Fruit fly (Drosophila melanogaster) whole organism, embryonic: ENCODE data around the gene Rab23.

Experiments
- Antp ChIP-seq: fragments of 200-800 bp; sonication (Bioruptor generic); optimal IDR thresholded peaks from 3 replicates; lab custom pipeline; 2016; ENCODE audit warnings: missing biosample characterization, missing genetic modification characterization
- Atf3 ChIP-seq: fragments of 200-800 bp; sonication (Bioruptor generic); optimal IDR thresholded peaks from 3 replicates; lab custom pipeline; 2016; ENCODE audit warnings: missing biosample characterization, missing genetic modification characterization
- Atf6 ChIP-seq: fragments of 200-800 bp; sonication (Bioruptor generic); IDR thresholded peaks from 2 replicates; pipeline ENCODE4 v1.3.6; 2022; ENCODE audit warnings: missing biosample characterization, missing genetic modification characterization
- CG10147 ChIP-seq: fragments of 200-800 bp; sonication (Bioruptor generic); optimal IDR thresholded peaks from 2 replicates; lab custom pipeline; 2019; ENCODE audit warnings: missing biosample characterization, mild to moderate bottlenecking, missing genetic modification characterization, moderate library complexity
- CG10209 ChIP-seq: fragments of 200-800 bp; sonication (Bioruptor generic); optimal IDR thresholded peaks from 3 replicates; lab custom pipeline; 2017; ENCODE audit warnings: missing biosample characterization, mild to moderate bottlenecking, missing genetic modification characterization, missing genetic modification reagents
- CG10321 ChIP-seq: fragments of 200-800 bp; sonication (Bioruptor generic); IDR thresholded peaks from 2 replicates; pipeline ENCODE4 v1.3.6; 2022; ENCODE audit warnings: missing biosample characterization, missing genetic modification characterization
- CG12769 ChIP-seq: fragments of 200-800 bp; sonication (Bioruptor generic); optimal IDR thresholded peaks from 2 replicates; lab custom pipeline; 2019; ENCODE audit warnings: missing biosample characterization, mild to moderate bottlenecking, missing genetic modification characterization, moderate library complexity
- CG13296 ChIP-seq: fragments of 200-800 bp; sonication (Bioruptor generic); optimal IDR thresholded peaks from 3 replicates; lab custom pipeline; 2018; ENCODE audit warnings: missing biosample characterization, mild to moderate bottlenecking, missing genetic modification characterization
- CG1647 ChIP-seq: fragments of 200-800 bp; sonication (Bioruptor generic); optimal IDR thresholded peaks from 3 replicates; lab custom pipeline; 2016; ENCODE audit warnings: missing biosample characterization, missing genetic modification characterization
- CG17361 ChIP-seq: fragments of 200-800 bp; sonication (Bioruptor generic); IDR thresholded peaks from 3 replicates; pipeline ENCODE4 v1.3.6; 2022; ENCODE audit warnings: missing biosample characterization, missing genetic modification characterization
- CG2120 ChIP-seq: fragments of 200-800 bp; sonication (Bioruptor generic); optimal IDR thresholded peaks from 3 replicates; lab custom pipeline; 2016; ENCODE audit warnings: missing biosample characterization, missing genetic modification characterization
- CG2129 ChIP-seq: fragments of 200-800 bp; sonication (Bioruptor generic); IDR thresholded peaks from 2 replicates; pipeline ENCODE4 v1.3.6; 2022; ENCODE audit warnings: missing biosample characterization, missing genetic modification characterization; ENCODE audit not compliant: partially characterized antibody
- CG2678 ChIP-seq: fragments of 200-800 bp; sonication (Bioruptor generic); optimal IDR thresholded peaks from 3 replicates; lab custom pipeline; 2019; ENCODE audit warnings: missing biosample characterization, mild to moderate bottlenecking, missing genetic modification characterization, moderate library complexity
- CG2875 ChIP-seq: fragments of 200-800 bp; sonication (Bioruptor generic); optimal IDR thresholded peaks from 2 replicates; lab custom pipeline; 2017; ENCODE audit warnings: missing biosample characterization, mild to moderate bottlenecking, missing genetic modification characterization, missing genetic modification reagents
- CG2889 ChIP-seq: fragments of 200-800 bp; sonication (Bioruptor generic); IDR thresholded peaks from 3 replicates; pipeline ENCODE4 v1.3.6; 2022; ENCODE audit warnings: missing biosample characterization, missing genetic modification characterization
- CG34422 ChIP-seq: fragments of 200-800 bp; sonication (Bioruptor generic); IDR thresholded peaks from 3 replicates; pipeline ENCODE4 v1.3.6; 2022; ENCODE audit warnings: missing biosample characterization, missing genetic modification characterization
- CG3726 ChIP-seq: fragments of 200-800 bp; sonication (Bioruptor generic); IDR thresholded peaks from 3 replicates; pipeline ENCODE4, ENCODE4 v1.3.6; 2022; ENCODE audit warnings: missing biosample characterization, missing genetic modification characterization
- CG42726 ChIP-seq: fragments of 200-800 bp; sonication (Bioruptor generic); IDR thresholded peaks from 2 replicates; pipeline ENCODE4 v1.3.6; 2022; ENCODE audit warnings: missing biosample characterization, missing genetic modification characterization; ENCODE audit not compliant: partially characterized antibody
- CG4707 ChIP-seq: fragments of 200-800 bp; sonication (Bioruptor generic); optimal IDR thresholded peaks from 2 replicates; lab custom pipeline; 2018; ENCODE audit warnings: missing biosample characterization, mild to moderate bottlenecking, missing genetic modification characterization, moderate library complexity
- CG4854 ChIP-seq: fragments of 200-800 bp; sonication (Bioruptor generic); optimal IDR thresholded peaks from 2 replicates; lab custom pipeline; 2016; ENCODE audit warnings: missing biosample characterization, missing genetic modification characterization, inconsistent platforms
- CG7372 ChIP-seq: fragments of 200-800 bp; sonication (Bioruptor generic); IDR thresholded peaks from 2 replicates; pipeline ENCODE4 v1.3.6; 2022; ENCODE audit warnings: missing biosample characterization, missing genetic modification characterization
- CG7786 ChIP-seq: fragments of 200-800 bp; sonication (Bioruptor generic); optimal IDR thresholded peaks from 2 replicates; lab custom pipeline; 2016; ENCODE audit warnings: missing biosample characterization, missing genetic modification characterization
- CkIIα-i1 ChIP-seq: fragments of 200-800 bp; sonication (Bioruptor generic); IDR thresholded peaks from 2 replicates; pipeline ENCODE4 v1.3.6; 2022; ENCODE audit warnings: missing biosample characterization, missing genetic modification characterization
- Doc2 ChIP-seq: fragments of 200-800 bp; sonication (Bioruptor generic); IDR thresholded peaks from 2 replicates; pipeline ENCODE4 v1.3.6; 2022; ENCODE audit warnings: missing biosample characterization, missing genetic modification characterization
- Doc3 ChIP-seq: fragments of 200-800 bp; sonication (Bioruptor generic); IDR thresholded peaks from 3 replicates; pipeline ENCODE4 v1.3.6; 2022; ENCODE audit warnings: missing biosample characterization, missing genetic modification characterization; ENCODE audit not compliant: partially characterized antibody
- Eip74EF ChIP-seq, 2 experiments: fragments of 200-800 bp in 1 of 2; fragments of >200 bp in 1 of 2; sonication (Bioruptor generic) in 1 of 2; optimal IDR thresholded peaks; 2 replicates each; lab custom pipeline; 2017 to 2019; ENCODE audit warnings: missing biosample characterization in 2 of 2, missing genetic modification characterization in 2 of 2, mild to moderate bottlenecking in 1 of 2, moderate library complexity in 1 of 2
- Gug ChIP-seq: fragments of 200-800 bp; sonication (Bioruptor generic); IDR thresholded peaks from 4 replicates; pipeline ENCODE4 v1.3.6; 2022; ENCODE audit warnings: missing biosample characterization, missing genetic modification characterization
- HLHmδ ChIP-seq: fragments of 200-800 bp; sonication (Bioruptor generic); optimal IDR thresholded peaks from 2 replicates; lab custom pipeline; 2018; ENCODE audit warnings: missing biosample characterization, mild to moderate bottlenecking, missing genetic modification characterization, moderate library complexity
- Hmx ChIP-seq: fragments of 200-800 bp; sonication (Bioruptor generic); optimal IDR thresholded peaks from 2 replicates; lab custom pipeline; 2016; ENCODE audit warnings: missing biosample characterization, missing genetic modification characterization
- Mad ChIP-seq: fragments of 200-800 bp; sonication (Bioruptor generic); optimal IDR thresholded peaks from 2 replicates; lab custom pipeline; 2016; ENCODE audit warnings: missing biosample characterization, missing genetic modification characterization
- Scr ChIP-seq: fragments of 200-800 bp; sonication (Bioruptor generic); IDR thresholded peaks from 2 replicates; pipeline ENCODE4 v1.3.6; 2022; ENCODE audit warnings: missing biosample characterization, missing genetic modification characterization; ENCODE audit not compliant: partially characterized antibody
- cad ChIP-seq: fragments of >200 bp; optimal IDR thresholded peaks from 2 replicates; lab custom pipeline; 2017; ENCODE audit warnings: missing biosample characterization, missing genetic modification characterization
- chinmo ChIP-seq: fragments of 200-800 bp; sonication (Bioruptor generic); IDR thresholded peaks from 4 replicates; pipeline ENCODE4 v1.3.6; 2022; ENCODE audit warnings: missing biosample characterization, missing genetic modification characterization; ENCODE audit not compliant: partially characterized antibody
- fd3F ChIP-seq: fragments of 200-800 bp; sonication (Bioruptor generic); optimal IDR thresholded peaks from 2 replicates; lab custom pipeline; 2018; ENCODE audit warnings: missing biosample characterization, mild to moderate bottlenecking, missing genetic modification characterization, moderate library complexity
- hbn ChIP-seq: fragments of 200-800 bp; sonication (Bioruptor generic); IDR thresholded peaks from 2 replicates; pipeline ENCODE4 v1.3.6; 2022; ENCODE audit warnings: missing biosample characterization, missing genetic modification characterization; ENCODE audit not compliant: partially characterized antibody
- lmd ChIP-seq: fragments of 200-800 bp; sonication (Bioruptor generic); IDR thresholded peaks from 2 replicates; pipeline ENCODE4 v1.3.6; 2022; ENCODE audit warnings: missing biosample characterization, missing genetic modification characterization
- lov ChIP-seq, 2 experiments: fragments of 200-800 bp in 1 of 2; fragments of >200 bp in 1 of 2; sonication (Bioruptor generic) in 1 of 2; IDR thresholded peaks in 1 of 2; optimal IDR thresholded peaks in 1 of 2; 2 replicates in 1 of 2; 3 replicates in 1 of 2; pipeline versions ENCODE4 v1.3.6 to Lab custom; 2017 to 2022; ENCODE audit warnings: missing biosample characterization in 1 of 2, missing genetic modification characterization in 1 of 2
- mirr ChIP-seq: fragments of 200-800 bp; sonication (Bioruptor generic); optimal IDR thresholded peaks from 3 replicates; lab custom pipeline; 2018; ENCODE audit warnings: missing biosample characterization, mild to moderate bottlenecking, missing genetic modification characterization
- pho ChIP-seq: fragments of 200-800 bp; sonication (Bioruptor generic); optimal IDR thresholded peaks from 2 replicates; lab custom pipeline; 2016; ENCODE audit warnings: missing biosample characterization, missing genetic modification characterization
- phol ChIP-seq: fragments of 200-800 bp; sonication (Bioruptor generic); optimal IDR thresholded peaks from 3 replicates; lab custom pipeline; 2018; ENCODE audit warnings: missing biosample characterization, mild to moderate bottlenecking, missing genetic modification characterization, moderate library complexity
- ranshi ChIP-seq: fragments of 200-800 bp; sonication (Bioruptor generic); IDR thresholded peaks from 2 replicates; pipeline ENCODE4 v1.3.6; 2022; ENCODE audit warnings: missing biosample characterization, missing genetic modification characterization
- sens-2 ChIP-seq: fragments of 200-800 bp; sonication (Bioruptor generic); IDR thresholded peaks from 2 replicates; pipeline ENCODE4 v1.3.6; 2022; ENCODE audit warnings: missing biosample characterization, missing genetic modification characterization
- sim ChIP-seq: fragments of 200-800 bp; sonication (Bioruptor generic); IDR thresholded peaks from 2 replicates; pipeline ENCODE4 v1.3.6; 2022; ENCODE audit warnings: missing biosample characterization, missing genetic modification characterization
- stc ChIP-seq: fragments of 200-800 bp; sonication (Bioruptor generic); IDR thresholded peaks from 2 replicates; pipeline ENCODE4 v1.3.6; 2022; ENCODE audit warnings: missing biosample characterization, missing genetic modification characterization
- trem ChIP-seq: fragments of 200-800 bp; optimal IDR thresholded peaks from 3 replicates; lab custom pipeline; 2019; ENCODE audit warnings: missing biosample characterization, mild to moderate bottlenecking, missing genetic modification characterization, moderate library complexity
- tx ChIP-seq: fragments of 200-800 bp; sonication (Bioruptor generic); optimal IDR thresholded peaks from 2 replicates; lab custom pipeline; 2016; ENCODE audit warnings: missing biosample characterization, missing genetic modification characterization
- vvl ChIP-seq: fragments of 200-800 bp; sonication (Bioruptor generic); IDR thresholded peaks from 2 replicates; pipeline ENCODE4 v1.3.6; 2022; ENCODE audit warnings: missing biosample characterization, missing genetic modification characterization
- zen2 ChIP-seq: fragments of 200-800 bp; sonication (Bioruptor generic); IDR thresholded peaks from 3 replicates; pipeline ENCODE4 v1.3.6; 2022; ENCODE audit warnings: missing biosample characterization, missing genetic modification characterization; ENCODE audit not compliant: partially characterized antibody
- zfh2 ChIP-seq: fragments of 200-800 bp; sonication (Bioruptor generic); optimal IDR thresholded peaks from 2 replicates; lab custom pipeline; 2016; ENCODE audit warnings: missing biosample characterization, missing genetic modification characterization

Rab23 gene

DNA sequence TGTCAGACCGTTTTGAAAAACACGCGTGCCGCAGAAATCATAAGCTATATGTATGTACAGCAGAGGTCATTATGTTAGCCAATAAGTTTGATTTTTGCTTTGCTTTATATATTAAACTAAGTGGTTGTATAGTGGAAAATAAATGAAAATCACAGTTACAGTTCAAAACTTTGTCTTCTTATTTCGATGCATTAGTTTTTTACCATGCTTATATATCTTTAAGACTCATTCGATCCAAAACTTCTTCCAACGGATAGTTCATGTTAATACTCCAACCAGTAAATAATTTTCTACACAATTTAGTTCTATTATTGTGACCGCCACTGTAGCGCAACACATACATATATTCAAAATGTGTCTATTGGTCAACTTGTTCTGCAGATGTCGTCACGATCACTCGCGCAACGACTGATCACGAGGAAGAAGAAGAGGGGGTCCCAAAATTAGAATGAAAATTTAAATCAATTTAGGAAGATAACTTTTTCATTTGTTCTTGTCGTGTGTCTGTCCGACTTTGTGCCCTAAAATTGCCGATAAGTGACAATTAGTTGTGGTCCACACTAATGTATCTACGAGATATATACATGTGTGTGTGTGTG is 20.3 kb upstream of the Rab23 start (continued):
- TF ChIP-seq CG7372 (GFP tag; lab: Robert Waterston, UW): 0 out of 2 replicates have a peak, but pooled peaks have one; percentile 22
- TF ChIP-seq Atf3 (GFP tag; lab: Kevin White, UChicago): no peak
- no peak for TF ChIP-seq CG4854 (GFP tag; lab: Kevin White, UChicago)
- peak; percentile 53 for TF ChIP-seq fd3F (GFP tag; lab: Kevin White, UChicago)
- peak; percentile 53 for TF ChIP-seq vvl (GFP tag; lab: Robert Waterston, UW)
- TF ChIP-seq CG7786 (GFP tag; lab: Kevin White, UChicago): peak; percentile 5
- TF ChIP-seq lov (optimal IDR thresholded peaks at IDR 0.05; lab: Kevin White, UChicago): no peak
- TF ChIP-seq lov (GFP tag; IDR thresholded peaks at IDR 0.05; lab: Robert Waterston, UW): no peak
- TF ChIP-seq Mad (GFP tag; lab: Kevin White, UChicago): peak; percentile 4
- no peak for TF ChIP-seq CG2120 (GFP tag; lab: Kevin White, UChicago)
- TF ChIP-seq CG2875 (GFP tag; lab: Kevin White, UChicago): peak; percentile 43
- peak; percentile 72 for TF ChIP-seq CG10147
- TF ChIP-seq Antp (GFP tag; lab: Kevin White, UChicago): no peak
- TF ChIP-seq CG42726 (GFP tag; lab: Robert Waterston, UW): no peak
- no peak for TF ChIP-seq CG4707 (GFP tag; lab: Kevin White, UChicago)
- TF ChIP-seq chinmo (GFP tag; lab: Robert Waterston, UW): no peak
- TF ChIP-seq tx (GFP tag; lab: Kevin White, UChicago): peak; percentile 54
- TF ChIP-seq CG1647: peak; percentile 27
- TF ChIP-seq zfh2 (GFP tag; lab: Kevin White, UChicago): no peak
- peak; percentile 53; the same call in 2 of the 3 replicates for TF ChIP-seq CG34422 (GFP tag; lab: Robert Waterston, UW)
- peak; percentile 73 for TF ChIP-seq trem (tag; lab: Kevin White, UChicago)
- TF ChIP-seq CG2889 (GFP tag; lab: Robert Waterston, UW): no peak
- peak; percentile 80 for TF ChIP-seq phol (tag; lab: Kevin White, UChicago)
- no peak for TF ChIP-seq CG10321 (GFP tag; lab: Robert Waterston, UW)
- peak; percentile 40 for TF ChIP-seq mirr (GFP tag; lab: Kevin White, UChicago)
- TF ChIP-seq CG2678 (tag; lab: Kevin White, UChicago): no peak
- TF ChIP-seq stc (GFP tag; lab: Robert Waterston, UW): 0 out of 2 replicates have a peak, but pooled peaks have one; percentile 21
- TF ChIP-seq lmd (GFP tag; lab: Robert Waterston, UW): peak; percentile 73
- no peak; the same call in 2 of the 3 replicates for TF ChIP-seq CG17361 (GFP tag; lab: Robert Waterston, UW)
- TF ChIP-seq CG3726: no peak
- no peak for TF ChIP-seq Doc3
- no peak for TF ChIP-seq Eip74EF (GFP tag; optimal IDR thresholded peaks at IDR 0.05; lab: Kevin White, UChicago)
- TF ChIP-seq cad (GFP tag; lab: Kevin White, UChicago): no peak
- TF ChIP-seq CG12769 (tag; lab: Kevin White, UChicago): no peak
- TF ChIP-seq Scr (GFP tag; lab: Robert Waterston, UW): no peak
- TF ChIP-seq Atf6 (GFP tag; lab: Robert Waterston, UW): peak; percentile 55; the same call in 1 of the 2 replicates
- no peak for TF ChIP-seq Doc2 (GFP tag; lab: Robert Waterston, UW)
- no peak for TF ChIP-seq zen2 (GFP tag; lab: Robert Waterston, UW)
- no peak for TF ChIP-seq CkIIα-i1 (GFP tag; lab: Robert Waterston, UW)
- no peak for TF ChIP-seq sens-2 (GFP tag; lab: Robert Waterston, UW)
- TF ChIP-seq Hmx (GFP tag; lab: Kevin White, UChicago): no peak
- TF ChIP-seq CG10209 (GFP tag; lab: Kevin White, UChicago): peak; percentile 64
- TF ChIP-seq HLHmδ: no peak
- 0 out of 2 replicates have a peak, but pooled peaks have one; percentile 18 for TF ChIP-seq ranshi
- TF ChIP-seq hbn (GFP tag; lab: Robert Waterston, UW): no peak
- TF ChIP-seq pho (GFP tag; lab: Kevin White, UChicago): no peak
- peak; percentile 30; the same call in 1 of the 4 replicates for TF ChIP-seq Gug (GFP tag; lab: Robert Waterston, UW)
- no peak for TF ChIP-seq sim
- TF ChIP-seq CG2129 (GFP tag; lab: Robert Waterston, UW): no peak
- TF ChIP-seq CG13296 (GFP tag; lab: Kevin White, UChicago): no peak
